Fruit fly (Drosophila melanogaster): ENCODE measurements around the gene ppk19.

DNA sequence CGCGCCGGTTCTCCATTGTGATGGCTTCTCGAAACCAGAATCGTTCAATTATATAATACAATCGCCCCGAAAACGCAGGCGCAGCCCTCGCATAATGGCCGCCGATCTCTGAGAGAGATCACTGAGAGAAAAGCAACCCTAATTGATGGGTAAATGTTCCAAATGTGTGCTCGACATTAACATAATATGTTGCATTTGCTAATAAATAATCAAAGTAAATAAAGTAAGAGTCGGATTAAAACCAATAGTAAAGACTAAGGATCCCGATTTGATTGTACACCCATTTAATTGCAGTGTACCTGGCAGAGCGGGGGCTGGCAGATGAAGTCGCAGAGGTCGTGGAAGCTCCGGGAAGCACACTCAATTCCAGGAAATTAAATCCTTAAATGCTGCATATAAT, 32.3 kb downstream of the ppk19 start:
- TF ChIP-seq Sox14 (GFP tag; optimal IDR thresholded peaks at IDR 0.05), result no peak
- TF ChIP-seq Hr4 (GFP tag; optimal IDR thresholded peaks at IDR 0.05), result no peak
- no peak for TF ChIP-seq Hr38 (GFP tag; optimal IDR thresholded peaks at IDR 0.05)
- TF ChIP-seq CG11902 (GFP tag; optimal IDR thresholded peaks at IDR 0.05), result no peak
- no peak for TF ChIP-seq CG32006 (GFP tag; optimal IDR thresholded peaks at IDR 0.05)
- peak; percentile 9 for TF ChIP-seq CG3919 (GFP tag; optimal IDR thresholded peaks at IDR 0.05)
